Fruit fly (Drosophila melanogaster) whole organism, pupa: Measurements from ENCODE around the gene CG33322.

ENCODE experiments used
- CG10348 ChIP-seq: fragments of 200-800 bp; sonication (Bioruptor generic); IDR thresholded peaks from 2 replicates; pipeline ENCODE4 v1.3.6; 2022; ENCODE audit warnings: missing biosample characterization, missing genetic modification characterization
- CG12605 ChIP-seq: fragments of 200-800 bp; sonication (Bioruptor generic); IDR thresholded peaks from 2 replicates; pipeline ENCODE4 v1.3.6; 2022; ENCODE audit warnings: missing biosample characterization, missing genetic modification characterization
- CG13204 ChIP-seq: fragments of 200-800 bp; sonication (Bioruptor generic); optimal IDR thresholded peaks from 2 replicates; lab custom pipeline; 2018; ENCODE audit warnings: missing biosample characterization, mild to moderate bottlenecking, missing genetic modification characterization, moderate library complexity
- CG14655 ChIP-seq: fragments of 200-800 bp; sonication (Bioruptor generic); optimal IDR thresholded peaks from 3 replicates; lab custom pipeline; 2017; ENCODE audit warnings: mild to moderate bottlenecking, missing biosample characterization, missing genetic modification reagents, missing genetic modification characterization
- CG15710 ChIP-seq: fragments of 200-800 bp; sonication (Bioruptor generic); optimal IDR thresholded peaks from 2 replicates; lab custom pipeline; 2018; ENCODE audit warnings: missing biosample characterization, mild to moderate bottlenecking, missing genetic modification characterization, moderate library complexity
- CG17806 ChIP-seq: fragments of 200-800 bp; sonication (Bioruptor generic); optimal IDR thresholded peaks from 2 replicates; lab custom pipeline; 2018; ENCODE audit warnings: missing biosample characterization, mild to moderate bottlenecking, missing genetic modification characterization, moderate library complexity
- CG32121 ChIP-seq: fragments of 200-800 bp; sonication (Bioruptor generic); IDR thresholded peaks from 2 replicates; pipeline ENCODE4 v1.3.6; 2022; ENCODE audit warnings: missing biosample characterization, missing genetic modification characterization
- CG34367 ChIP-seq: fragments of 200-800 bp; sonication (Bioruptor generic); optimal IDR thresholded peaks from 2 replicates; lab custom pipeline; 2018; ENCODE audit warnings: missing biosample characterization, mild to moderate bottlenecking, missing genetic modification characterization
- CG4496 ChIP-seq: fragments of 200-800 bp; sonication (Bioruptor generic); IDR thresholded peaks from 3 replicates; pipeline ENCODE4 v1.3.6; 2022; ENCODE audit warnings: missing biosample characterization, missing genetic modification characterization
- CG8159 ChIP-seq: fragments of 200-800 bp; sonication (Bioruptor generic); optimal IDR thresholded peaks from 3 replicates; lab custom pipeline; 2018; ENCODE audit warnings: missing biosample characterization, mild to moderate bottlenecking, missing genetic modification characterization, moderate library complexity
- CG8301 ChIP-seq: fragments of 200-800 bp; sonication (Bioruptor generic); optimal IDR thresholded peaks from 2 replicates; lab custom pipeline; 2018; ENCODE audit warnings: missing biosample characterization, mild to moderate bottlenecking, missing genetic modification characterization
- CG9948 ChIP-seq: fragments of 200-800 bp; sonication (Bioruptor generic); optimal IDR thresholded peaks from 2 replicates; lab custom pipeline; 2018; ENCODE audit warnings: missing biosample characterization, mild to moderate bottlenecking, missing genetic modification characterization, moderate library complexity
- D1 ChIP-seq: fragments of 200-800 bp; sonication (Bioruptor generic); optimal IDR thresholded peaks from 2 replicates; lab custom pipeline; 2018; ENCODE audit warnings: missing biosample characterization, mild to moderate bottlenecking, missing genetic modification characterization, moderate library complexity
- EcR ChIP-seq: fragments of 200-800 bp; sonication (Bioruptor generic); optimal IDR thresholded peaks from 3 replicates; lab custom pipeline; 2019; ENCODE audit warnings: missing biosample characterization, missing genetic modification characterization, mild to moderate bottlenecking, moderate library complexity, missing genetic modification reagents
- Ets98B ChIP-seq: fragments of 200-800 bp; sonication (Bioruptor generic); IDR thresholded peaks from 2 replicates; pipeline ENCODE4 v1.3.6; 2022; ENCODE audit warnings: missing biosample characterization, missing genetic modification characterization
- Pif1A ChIP-seq: fragments of 200-800 bp; sonication (Bioruptor generic); optimal IDR thresholded peaks from 3 replicates; lab custom pipeline; 2016; ENCODE audit warnings: missing biosample characterization, missing genetic modification characterization
- Pif1B ChIP-seq: fragments of 200-800 bp; sonication (Bioruptor generic); optimal IDR thresholded peaks from 3 replicates; lab custom pipeline; 2016; ENCODE audit warnings: missing biosample characterization, missing genetic modification characterization
- Snoo ChIP-seq: fragments of 200-800 bp; sonication (Bioruptor generic); optimal IDR thresholded peaks from 3 replicates; lab custom pipeline; 2017; ENCODE audit warnings: missing biosample characterization, mild to moderate bottlenecking, missing genetic modification characterization, inconsistent platforms
- fd96Ca ChIP-seq: fragments of 200-800 bp; sonication (Bioruptor generic); IDR thresholded peaks from 3 replicates; pipeline ENCODE4 v1.3.6; 2022; ENCODE audit warnings: missing biosample characterization, missing genetic modification characterization
- gl ChIP-seq: fragments of 200-800 bp; sonication (Bioruptor generic); optimal IDR thresholded peaks from 2 replicates; lab custom pipeline; 2018; ENCODE audit warnings: missing biosample characterization, mild to moderate bottlenecking, missing genetic modification characterization
- rn ChIP-seq: fragments of 200-800 bp; sonication (Bioruptor generic); IDR thresholded peaks from 2 replicates; pipeline ENCODE4 v1.3.6; 2022; ENCODE audit warnings: missing biosample characterization, missing genetic modification characterization

The CG33322 gene

dm6 chr2L:20796758-20797514, 19.1 kb downstream of the CG33322 start, which contains the start of gene vari:
TSS of gene vari (minus strand) at chr2L:20797042.
- TF ChIP-seq CG4496 (GFP tag; lab: Robert Waterston, UW) = peak; percentile 0; the same call in 1 of the 3 replicates
- no peak for TF ChIP-seq Pif1A (GFP tag; lab: Kevin White, UChicago)
- TF ChIP-seq Ets98B = peak; percentile 20; the same call in 1 of the 2 replicates
- TF ChIP-seq EcR = peak; percentile 4
- TF ChIP-seq CG32121 (GFP tag; lab: Robert Waterston, UW) = no peak

dm6 chr2L:20795774-20796173, 20.3 kb downstream of the CG33322 start:
- TF ChIP-seq rn (GFP tag; lab: Robert Waterston, UW) (no peak), CG12605 (GFP tag; lab: Robert Waterston, UW) (no peak), CG15710 (tag; lab: Kevin White, UChicago) (no peak), CG9948 (tag; lab: Kevin White, UChicago) (no peak), CG8159 (no peak), fd96Ca (no peak), Ets98B (no peak), CG32121 (GFP tag; lab: Robert Waterston, UW) (no peak), CG14655 (no peak), CG17806 (tag; lab: Kevin White, UChicago) (no peak), CG34367 (tag; lab: Kevin White, UChicago) (no peak), CG8301 (tag; lab: Kevin White, UChicago) (no peak), CG4496 (GFP tag; lab: Robert Waterston, UW) (no peak), D1 (tag; lab: Kevin White, UChicago) (no peak), CG13204 (GFP tag; lab: Kevin White, UChicago) (no peak), gl (tag; lab: Kevin White, UChicago) (no peak), CG10348 (GFP tag; lab: Robert Waterston, UW) (no peak), Snoo (tag; lab: Kevin White, UChicago) (no peak), Pif1B (GFP tag; lab: Kevin White, UChicago) (no peak)

dm6 chr2L:20794656-20795055, 21.4 kb downstream of the CG33322 start:
- TF ChIP-seq CG12605 (GFP tag; lab: Robert Waterston, UW) = no peak
- TF ChIP-seq CG4496 (GFP tag; lab: Robert Waterston, UW) = peak; percentile 78
- TF ChIP-seq Ets98B = no peak

- TF ChIP-seq CG15710 (tag; lab: Kevin White, UChicago) (no peak), CG32121 (GFP tag; lab: Robert Waterston, UW) (no peak), gl (tag; lab: Kevin White, UChicago) (no peak), CG17806 (tag; lab: Kevin White, UChicago) (no peak), CG12605 (GFP tag; lab: Robert Waterston, UW) (peak; percentile 35), rn (GFP tag; lab: Robert Waterston, UW) (no peak), CG9948 (tag; lab: Kevin White, UChicago) (no peak), CG8301 (tag; lab: Kevin White, UChicago) (no peak), CG13204 (GFP tag; lab: Kevin White, UChicago) (no peak), EcR (no peak), Pif1B (GFP tag; lab: Kevin White, UChicago) (no peak), Ets98B (peak; percentile 56; the same call in 1 of the 2 replicates), CG8159 (no peak), Pif1A (GFP tag; lab: Kevin White, UChicago) (peak; percentile 6), CG34367 (tag; lab: Kevin White, UChicago) (no peak), CG14655 (no peak), fd96Ca (no peak), Snoo (tag; lab: Kevin White, UChicago) (peak; percentile 36), CG10348 (GFP tag; lab: Robert Waterston, UW) (no peak), D1 (tag; lab: Kevin White, UChicago) (no peak), CG4496 (GFP tag; lab: Robert Waterston, UW) (peak; percentile 56; the same call in 1 of the 3 replicates)
Observed at dm6 chr2L:20793881-20794280, 22.2 kb downstream of the CG33322 start.

- TF ChIP-seq CG10348 (GFP tag; lab: Robert Waterston, UW) (no peak), rn (GFP tag; lab: Robert Waterston, UW) (no peak), Ets98B (no peak), CG15710 (tag; lab: Kevin White, UChicago) (no peak), D1 (tag; lab: Kevin White, UChicago) (no peak), CG4496 (GFP tag; lab: Robert Waterston, UW) (no peak), CG8301 (tag; lab: Kevin White, UChicago) (no peak), CG17806 (tag; lab: Kevin White, UChicago) (no peak)
Observed at dm6 chr2L:20792988-20793544, 23.0 kb downstream of the CG33322 start.

- TF ChIP-seq rn (GFP tag; lab: Robert Waterston, UW) (no peak), CG13204 (GFP tag; lab: Kevin White, UChicago) (no peak), D1 (tag; lab: Kevin White, UChicago) (no peak), Ets98B (no peak)
Observed at dm6 chr2L:20792521-20792920, 23.5 kb downstream of the CG33322 start.
